Worm (Caenorhabditis elegans) whole organism, late embryonic: ENCODE measurements around the gene dhhc-6.

Source experiments
- ceh-30 ChIP-seq: fragments of 150-350 bp; optimal IDR thresholded peaks from 2 replicates; lab custom pipeline; 2014; ENCODE audit warnings: missing biosample characterization, missing genetic modification characterization
- eyg-1 ChIP-seq: sonication (generic microtip); optimal IDR thresholded peaks from 2 replicates; lab custom pipeline; 2016; ENCODE audit warnings: missing genotype, missing genetic modification characterization, missing compliant biosample characterization
- hlh-13 ChIP-seq: fragments of 200-800 bp; sonication (Bioruptor generic); optimal IDR thresholded peaks from 2 replicates; lab custom pipeline; 2018; ENCODE audit warnings: mild to moderate bottlenecking, missing genetic modification characterization, missing compliant biosample characterization
- hlh-15 ChIP-seq: sonication (generic microtip); optimal IDR thresholded peaks from 2 replicates; lab custom pipeline; 2016; ENCODE audit warnings: missing genetic modification characterization, missing compliant biosample characterization
- hlh-30 ChIP-seq: sonication (generic microtip); optimal IDR thresholded peaks from 2 replicates; lab custom pipeline; 2017; ENCODE audit warnings: antibody characterized with exemption, missing genetic modification characterization, missing compliant biosample characterization; ENCODE audit not compliant: insufficient read depth
- hlh-6 ChIP-seq: sonication (generic microtip); optimal IDR thresholded peaks from 2 replicates; lab custom pipeline; 2016; ENCODE audit warnings: missing genotype, missing genetic modification characterization, missing compliant biosample characterization
- lim-6 ChIP-seq: sonication (generic microtip); optimal IDR thresholded peaks from 2 replicates; lab custom pipeline; 2016; ENCODE audit warnings: missing genetic modification characterization, missing compliant biosample characterization
- mec-3 ChIP-seq: sonication (generic microtip); optimal IDR thresholded peaks from 2 replicates; lab custom pipeline; 2016; ENCODE audit warnings: borderline replicate concordance, missing genetic modification characterization, missing compliant biosample characterization
- nfya-1 ChIP-seq: sonication (generic microtip); optimal IDR thresholded peaks from 2 replicates; lab custom pipeline; 2017; ENCODE audit warnings: missing genetic modification characterization, mild to moderate bottlenecking, missing compliant biosample characterization, antibody characterized with exemption, moderate library complexity
- nhr-11 ChIP-seq: fragments of 150-350 bp; optimal IDR thresholded peaks from 2 replicates; lab custom pipeline; 2014; ENCODE audit warnings: missing biosample characterization, missing genetic modification characterization
- pag-3 ChIP-seq: sonication (generic microtip); optimal IDR thresholded peaks from 2 replicates; lab custom pipeline; 2016; ENCODE audit warnings: missing compliant biosample characterization, missing genetic modification characterization, borderline replicate concordance
- ref-2 ChIP-seq: sonication (generic microtip); optimal IDR thresholded peaks from 2 replicates; lab custom pipeline; 2016; ENCODE audit warnings: missing genetic modification characterization, missing compliant biosample characterization
- sdc-2 ChIP-seq: sonication (generic microtip); optimal IDR thresholded peaks from 2 replicates; lab custom pipeline; 2016; ENCODE audit warnings: missing genotype, missing genetic modification characterization, missing compliant biosample characterization
- ztf-16 ChIP-seq: sonication (generic microtip); optimal IDR thresholded peaks from 2 replicates; lab custom pipeline; 2017; ENCODE audit warnings: missing genetic modification characterization, missing compliant biosample characterization

The dhhc-6 gene

DNA sequence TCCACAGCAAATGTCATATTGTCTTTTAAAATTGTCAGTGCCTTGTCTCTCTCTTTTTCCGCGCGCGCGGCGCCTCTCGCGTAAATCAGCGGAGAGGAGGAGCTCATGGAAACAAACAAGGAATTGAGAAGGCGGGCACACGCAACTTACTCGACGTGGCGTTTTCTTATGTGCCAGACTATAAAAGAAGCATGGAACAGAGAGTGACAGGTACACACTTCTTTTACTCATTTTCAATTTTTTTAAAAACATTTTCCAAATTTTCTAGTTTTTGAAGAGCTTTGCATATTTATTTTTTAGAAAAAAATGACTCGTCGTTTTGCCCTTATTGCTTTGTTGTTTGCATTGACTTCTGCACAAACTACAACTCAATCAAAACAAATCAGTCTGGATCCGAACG lies 43.2 kb downstream of the dhhc-6 start, which contains the start of gene F20B10.3:
F20B10.3 (plus strand) TSS at position 301 of the 400 bp plus-strand sequence.
- TF ChIP-seq ref-2 (tag; lab: Kevin White, UChicago): no peak
- no peak for TF ChIP-seq nhr-11
- TF ChIP-seq hlh-6: no peak
- no peak for TF ChIP-seq nfya-1
- TF ChIP-seq hlh-13 (GFP tag; lab: Kevin White, UChicago): no peak
- no peak for TF ChIP-seq ztf-16 (tag; lab: Kevin White, UChicago)
- TF ChIP-seq lim-6 (tag; lab: Kevin White, UChicago): no peak
- TF ChIP-seq eyg-1 (tag; lab: Kevin White, UChicago): no peak
- TF ChIP-seq sdc-2 (tag; lab: Kevin White, UChicago): no peak
- TF ChIP-seq hlh-15: no peak
- no peak for TF ChIP-seq pag-3
- TF ChIP-seq hlh-30 (tag; lab: Kevin White, UChicago): no peak
- TF ChIP-seq ceh-30 (tag; lab: Kevin White, UChicago): no peak
- TF ChIP-seq mec-3 (tag; lab: Kevin White, UChicago): no peak
- TF ChIP-seq, all 69 proteins: peak for 0
